Worm (Caenorhabditis elegans): ENCODE measurements around the gene lgc-14.

DNA sequence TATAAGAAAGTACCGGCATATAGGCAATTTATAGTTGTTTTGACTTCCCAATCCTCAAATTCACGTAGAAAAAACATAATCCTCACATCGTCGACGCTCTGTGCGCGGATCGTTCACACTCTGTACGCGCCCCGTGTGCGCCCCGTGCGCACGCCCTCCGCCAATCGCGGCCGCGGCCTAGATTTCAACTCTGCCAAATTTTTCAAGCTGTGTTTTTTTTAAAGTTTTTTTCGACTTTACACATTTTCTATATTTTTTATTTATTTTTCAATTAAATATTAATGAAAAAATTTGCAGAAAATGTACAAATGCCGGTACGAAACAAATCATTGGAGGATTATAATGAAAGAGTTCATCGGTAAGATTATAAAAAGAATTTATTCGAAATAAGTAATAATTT lies 11.8 kb downstream of the lgc-14 start, which contains the start of gene T01H10.11:
- no peak for TF ChIP-seq sptf-1 (tag; optimal IDR thresholded peaks at IDR 0.05)
- no peak for TF ChIP-seq ces-1 (GFP tag; optimal IDR thresholded peaks at IDR 0.05)
- TF ChIP-seq tbx-8 (GFP tag; optimal IDR thresholded peaks at IDR 0.05): no peak
- no peak for TF ChIP-seq lsy-2 (tag; optimal IDR thresholded peaks at IDR 0.05)
- no peak for TF ChIP-seq nhr-76 (tag; optimal IDR thresholded peaks at IDR 0.05)
- no peak for TF ChIP-seq unc-62 (GFP tag; optimal IDR thresholded peaks at IDR 0.05)
- TF ChIP-seq elt-1 (tag; optimal IDR thresholded peaks at IDR 0.05; ENCODE audit: borderline replicate concordance, insufficient read depth): no peak
- TF ChIP-seq lin-32 (GFP tag; optimal IDR thresholded peaks at IDR 0.05): no peak
- no peak for TF ChIP-seq mep-1 (tag; optimal IDR thresholded peaks at IDR 0.05)
- TF ChIP-seq nhr-2 (tag; optimal IDR thresholded peaks at IDR 0.05): no peak
- no peak for TF ChIP-seq nhr-237 (tag; optimal IDR thresholded peaks at IDR 0.05)
- TF ChIP-seq drap-1 (GFP tag; optimal IDR thresholded peaks at IDR 0.05): no peak
- no peak for TF ChIP-seq mab-5 (tag; optimal IDR thresholded peaks at IDR 0.05)
- TF ChIP-seq nhr-28 (tag; optimal IDR thresholded peaks at IDR 0.05): no peak

All from whole organism, mixed stage, embryonic.